Fruit fly (Drosophila melanogaster) whole organism, embryonic: ENCODE results near the gene CG4709.

Source experiments
- Bdp1 ChIP-seq: fragments of 200-800 bp; sonication (Bioruptor generic); optimal IDR thresholded peaks from 3 replicates; lab custom pipeline; 2016; ENCODE audit warnings: missing biosample characterization, missing genetic modification characterization
- BtbVII ChIP-seq: fragments of 200-800 bp; sonication (Bioruptor generic); optimal IDR thresholded peaks from 3 replicates; lab custom pipeline; 2017; ENCODE audit warnings: missing biosample characterization, mild to moderate bottlenecking, missing genetic modification characterization
- CG12769 ChIP-seq: fragments of 200-800 bp; sonication (Bioruptor generic); optimal IDR thresholded peaks from 2 replicates; lab custom pipeline; 2019; ENCODE audit warnings: missing biosample characterization, mild to moderate bottlenecking, missing genetic modification characterization, moderate library complexity
- CG12942 ChIP-seq: fragments of 200-800 bp; sonication (Bioruptor generic); optimal IDR thresholded peaks from 3 replicates; lab custom pipeline; 2016; ENCODE audit warnings: missing biosample characterization, missing genetic modification characterization
- CG15011 ChIP-seq: fragments of 200-800 bp; sonication (Bioruptor generic); optimal IDR thresholded peaks from 3 replicates; lab custom pipeline; 2018; ENCODE audit warnings: missing biosample characterization, mild to moderate bottlenecking, missing genetic modification characterization
- CG15073 ChIP-seq: fragments of 200-800 bp; sonication (Bioruptor generic); optimal IDR thresholded peaks from 2 replicates; lab custom pipeline; 2016; ENCODE audit warnings: missing biosample characterization, missing genetic modification characterization
- CG1832 ChIP-seq: fragments of 200-800 bp; sonication (Bioruptor generic); optimal IDR thresholded peaks from 2 replicates; lab custom pipeline; 2017; ENCODE audit warnings: missing biosample characterization, mild to moderate bottlenecking, missing genetic modification characterization, inconsistent platforms
- CG2202 ChIP-seq: fragments of 200-800 bp; sonication (Bioruptor generic); optimal IDR thresholded peaks from 2 replicates; lab custom pipeline; 2018; ENCODE audit warnings: missing biosample characterization, mild to moderate bottlenecking, missing genetic modification characterization
- CG2678 ChIP-seq: fragments of 200-800 bp; sonication (Bioruptor generic); optimal IDR thresholded peaks from 3 replicates; lab custom pipeline; 2019; ENCODE audit warnings: missing biosample characterization, mild to moderate bottlenecking, missing genetic modification characterization, moderate library complexity
- CG3065 ChIP-seq: fragments of 200-800 bp; sonication (Bioruptor generic); optimal IDR thresholded peaks from 2 replicates; lab custom pipeline; 2016; ENCODE audit warnings: missing biosample characterization, missing genetic modification characterization
- CG32532 ChIP-seq: fragments of 200-800 bp; sonication (Bioruptor generic); IDR thresholded peaks from 2 replicates; pipeline ENCODE4 v1.3.6; 2022; ENCODE audit warnings: missing biosample characterization, missing genetic modification characterization
- CG4854 ChIP-seq: fragments of 200-800 bp; sonication (Bioruptor generic); optimal IDR thresholded peaks from 2 replicates; lab custom pipeline; 2016; ENCODE audit warnings: missing biosample characterization, missing genetic modification characterization, inconsistent platforms
- CG6254 ChIP-seq: fragments of 200-800 bp; sonication (Bioruptor generic); optimal IDR thresholded peaks from 3 replicates; lab custom pipeline; 2017; ENCODE audit warnings: mild to moderate bottlenecking, missing biosample characterization, missing genetic modification reagents, missing genetic modification characterization
- CG6813 ChIP-seq: fragments of 200-800 bp; sonication (Bioruptor generic); optimal IDR thresholded peaks from 2 replicates; lab custom pipeline; 2017; ENCODE audit warnings: missing biosample characterization, missing genetic modification characterization, mild to moderate bottlenecking, moderate library complexity, missing genetic modification reagents
- CG7357 ChIP-seq: fragments of 200-800 bp; sonication (Bioruptor generic); IDR thresholded peaks from 3 replicates; pipeline ENCODE4 v1.3.6; 2022; ENCODE audit warnings: missing biosample characterization, missing genetic modification characterization
- CG7745 ChIP-seq: fragments of 200-800 bp; sonication (Bioruptor generic); optimal IDR thresholded peaks from 2 replicates; lab custom pipeline; 2018; ENCODE audit warnings: missing biosample characterization, mild to moderate bottlenecking, missing genetic modification characterization, moderate library complexity
- CG8388 ChIP-seq: fragments of 200-800 bp; sonication (Bioruptor generic); optimal IDR thresholded peaks from 2 replicates; lab custom pipeline; 2019; ENCODE audit warnings: missing biosample characterization, mild to moderate bottlenecking, missing genetic modification characterization, moderate library complexity
- CG9609 ChIP-seq: fragments of 200-800 bp; sonication (Bioruptor generic); optimal IDR thresholded peaks from 3 replicates; lab custom pipeline; 2016; ENCODE audit warnings: missing biosample characterization, missing genetic modification characterization
- CG9876 ChIP-seq: fragments of 200-800 bp; sonication (Bioruptor generic); optimal IDR thresholded peaks from 2 replicates; lab custom pipeline; 2016; ENCODE audit warnings: missing biosample characterization, missing genetic modification characterization
- Dbx ChIP-seq: fragments of 200-800 bp; sonication (Bioruptor generic); IDR thresholded peaks from 3 replicates; pipeline ENCODE4 v1.3.6; 2022; ENCODE audit warnings: missing biosample characterization, missing genetic modification characterization
- HLH3B ChIP-seq: fragments of 200-800 bp; sonication (Bioruptor generic); IDR thresholded peaks from 2 replicates; pipeline ENCODE4 v1.3.6; 2022; ENCODE audit warnings: missing biosample characterization, missing genetic modification characterization
- HLH54F ChIP-seq: fragments of 200-800 bp; sonication (Bioruptor generic); optimal IDR thresholded peaks from 3 replicates; lab custom pipeline; 2016; ENCODE audit warnings: missing biosample characterization, missing genetic modification characterization
- Hr3 ChIP-seq: fragments of 200-800 bp; sonication (Bioruptor generic); optimal IDR thresholded peaks from 3 replicates; lab custom pipeline; 2016; ENCODE audit warnings: missing biosample characterization, missing genetic modification characterization
- Kr ChIP-seq: fragments of 200-800 bp; sonication (Bioruptor generic); optimal IDR thresholded peaks from 2 replicates; lab custom pipeline; 2017; ENCODE audit warnings: missing biosample characterization, mild to moderate bottlenecking, missing genetic modification characterization
- Max ChIP-seq: fragments of 200-800 bp; sonication (Bioruptor generic); optimal IDR thresholded peaks from 2 replicates; lab custom pipeline; 2016; ENCODE audit warnings: missing biosample characterization, mild to moderate bottlenecking, missing genetic modification characterization
- NC2β ChIP-seq: fragments of 200-800 bp; sonication (Bioruptor generic); optimal IDR thresholded peaks from 2 replicates; lab custom pipeline; 2016; ENCODE audit warnings: missing biosample characterization, missing genetic modification characterization
- Pdp1 ChIP-seq, 2 experiments: fragments of 200-800 bp; sonication (Bioruptor generic); optimal IDR thresholded peaks; 3 replicates each; lab custom pipeline; 2016; ENCODE audit warnings: missing biosample characterization in 2 of 2, missing genetic modification characterization in 2 of 2, mild to moderate bottlenecking in 1 of 2, moderate library complexity in 1 of 2
- Ptx1 ChIP-seq: fragments of 200-800 bp; sonication (Bioruptor generic); IDR thresholded peaks from 2 replicates; pipeline ENCODE4 v1.3.6; 2022; ENCODE audit warnings: missing biosample characterization, missing genetic modification characterization
- Scr ChIP-seq: fragments of 200-800 bp; sonication (Bioruptor generic); IDR thresholded peaks from 2 replicates; pipeline ENCODE4 v1.3.6; 2022; ENCODE audit warnings: missing biosample characterization, missing genetic modification characterization; ENCODE audit not compliant: partially characterized antibody
- Sin3A ChIP-seq: fragments of >200 bp; optimal IDR thresholded peaks from 2 replicates; lab custom pipeline; 2018
- ara ChIP-seq: fragments of 200-800 bp; sonication (Bioruptor generic); IDR thresholded peaks from 2 replicates; pipeline ENCODE4 v1.3.6; 2022; ENCODE audit warnings: missing biosample characterization, missing genetic modification characterization
- chn ChIP-seq: fragments of 200-800 bp; sonication (Bioruptor generic); optimal IDR thresholded peaks from 2 replicates; lab custom pipeline; 2016; ENCODE audit warnings: missing biosample characterization, missing genetic modification characterization
- corto ChIP-seq: fragments of 200-800 bp; sonication (Bioruptor generic); optimal IDR thresholded peaks from 2 replicates; lab custom pipeline; 2016; ENCODE audit warnings: missing biosample characterization, mild to moderate bottlenecking, missing genetic modification characterization, moderate library complexity
- crol ChIP-seq: fragments of 200-800 bp; sonication (Bioruptor generic); IDR thresholded peaks from 2 replicates; pipeline ENCODE4 v1.3.6; 2022; ENCODE audit warnings: missing biosample characterization, missing genetic modification characterization
- fd102C ChIP-seq: fragments of 200-800 bp; sonication (Bioruptor generic); optimal IDR thresholded peaks from 2 replicates; lab custom pipeline; 2018; ENCODE audit warnings: missing biosample characterization, mild to moderate bottlenecking, missing genetic modification characterization, moderate library complexity
- ftz-f1 ChIP-seq: fragments of 200-800 bp; sonication (Bioruptor generic); optimal IDR thresholded peaks from 2 replicates; lab custom pipeline; 2016; ENCODE audit warnings: missing biosample characterization, missing genetic modification characterization
- gfzf ChIP-seq: fragments of 200-800 bp; sonication (Bioruptor generic); optimal IDR thresholded peaks from 2 replicates; lab custom pipeline; 2016; ENCODE audit warnings: missing biosample characterization, mild to moderate bottlenecking, missing genetic modification characterization, moderate library complexity
- hbn ChIP-seq: fragments of 200-800 bp; sonication (Bioruptor generic); IDR thresholded peaks from 2 replicates; pipeline ENCODE4 v1.3.6; 2022; ENCODE audit warnings: missing biosample characterization, missing genetic modification characterization; ENCODE audit not compliant: partially characterized antibody
- jigr1 ChIP-seq: fragments of 200-800 bp; sonication (Bioruptor generic); IDR thresholded peaks from 3 replicates; pipeline ENCODE4 v1.3.6; 2022; ENCODE audit warnings: missing biosample characterization, missing genetic modification characterization
- kah ChIP-seq: fragments of 200-800 bp; sonication (Bioruptor generic); optimal IDR thresholded peaks from 2 replicates; lab custom pipeline; 2018; ENCODE audit warnings: missing biosample characterization, mild to moderate bottlenecking, missing genetic modification characterization
- lab ChIP-seq: fragments of 200-800 bp; sonication (Bioruptor generic); optimal IDR thresholded peaks from 3 replicates; lab custom pipeline; 2017; ENCODE audit warnings: missing biosample characterization, missing genetic modification characterization, mild to moderate bottlenecking, moderate library complexity, missing genetic modification reagents
- nerfin-2 ChIP-seq: fragments of 200-800 bp; sonication (Bioruptor generic); IDR thresholded peaks from 2 replicates; pipeline ENCODE4 v1.3.6; 2022; ENCODE audit warnings: missing biosample characterization, missing genetic modification characterization; ENCODE audit not compliant: partially characterized antibody
- nom ChIP-seq: fragments of 200-800 bp; sonication (Bioruptor generic); optimal IDR thresholded peaks from 2 replicates; lab custom pipeline; 2017; ENCODE audit warnings: missing biosample characterization, missing genetic modification characterization, mild to moderate bottlenecking, moderate library complexity, missing genetic modification reagents
- pfk ChIP-seq: fragments of 200-800 bp; sonication (Bioruptor generic); optimal IDR thresholded peaks from 2 replicates; lab custom pipeline; 2018; ENCODE audit warnings: missing biosample characterization, mild to moderate bottlenecking, missing genetic modification characterization, moderate library complexity
- shn ChIP-seq: fragments of 200-800 bp; sonication (Bioruptor generic); optimal IDR thresholded peaks from 3 replicates; lab custom pipeline; 2016; ENCODE audit warnings: missing biosample characterization, missing genetic modification characterization
- ssp ChIP-seq: fragments of 200-800 bp; sonication (Bioruptor generic); IDR thresholded peaks from 2 replicates; pipeline ENCODE4 v1.3.6; 2022; ENCODE audit warnings: missing biosample characterization, missing genetic modification characterization
- stc ChIP-seq: fragments of 200-800 bp; sonication (Bioruptor generic); IDR thresholded peaks from 2 replicates; pipeline ENCODE4 v1.3.6; 2022; ENCODE audit warnings: missing biosample characterization, missing genetic modification characterization
- unc-4 ChIP-seq: fragments of 200-800 bp; sonication (Bioruptor generic); IDR thresholded peaks from 2 replicates; pipeline ENCODE4 v1.3.6; 2022; ENCODE audit warnings: missing biosample characterization, missing genetic modification characterization; ENCODE audit not compliant: partially characterized antibody
- yki ChIP-seq: fragments of >200 bp; optimal IDR thresholded peaks from 3 replicates; lab custom pipeline; 2018

CG4709 gene

DNA sequence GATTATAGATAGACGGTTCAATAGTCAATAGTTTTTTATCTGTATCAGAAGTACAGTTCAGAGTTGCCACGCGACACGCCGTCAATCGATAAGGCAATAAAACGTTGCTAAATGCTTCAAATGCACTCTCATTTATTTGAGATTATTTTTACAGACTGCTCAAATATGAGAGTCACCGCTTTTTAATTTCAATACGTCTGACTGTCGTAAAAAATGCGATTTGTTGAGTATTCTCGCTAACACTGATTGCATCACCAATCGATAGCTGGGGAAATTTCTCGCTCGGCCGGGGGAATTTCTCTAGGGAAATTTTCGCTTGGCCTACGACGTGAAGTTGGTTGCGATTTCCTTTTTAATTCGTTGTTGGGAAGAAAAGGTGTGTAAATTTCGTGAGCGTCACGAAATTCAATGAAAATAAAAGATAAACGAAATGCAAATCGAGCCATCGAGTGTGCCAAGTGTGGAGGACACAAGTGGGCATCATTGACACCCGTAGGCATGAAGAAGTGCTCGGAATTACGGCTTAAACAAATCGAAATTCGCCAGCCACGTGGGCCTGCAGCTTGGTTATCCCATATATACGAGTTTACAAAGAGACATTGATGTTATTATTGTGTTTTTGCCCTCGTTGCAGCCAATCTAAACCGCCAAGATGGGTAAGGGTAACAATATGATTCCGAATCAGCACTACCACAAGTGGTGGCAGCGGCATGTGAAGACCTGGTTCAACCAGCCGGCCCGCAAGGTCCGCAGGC lies 13.0 kb downstream of the CG4709 start, which contains the start of the genes Dref and RpL13 (continued):
- TF ChIP-seq CG9609 (peak; percentile 72), HLH54F (peak; percentile 80), CG1832 (no peak), CG15011 (peak; percentile 90), corto (GFP tag; lab: Kevin White, UChicago) (peak; percentile 77), CG3065 (peak; percentile 51), Bdp1 (GFP tag; lab: Kevin White, UChicago) (peak; percentile 64), Max (GFP tag; lab: Kevin White, UChicago) (peak; percentile 73), Ptx1 (GFP tag; lab: Robert Waterston, UW) (peak; percentile 69), Scr (GFP tag; lab: Robert Waterston, UW) (peak; percentile 85), CG12769 (no peak), CG9876 (GFP tag; lab: Kevin White, UChicago) (peak; percentile 71), Hr3 (GFP tag; lab: Kevin White, UChicago) (peak; percentile 55), Dbx (peak; percentile 77), CG4854 (GFP tag; lab: Kevin White, UChicago) (peak; percentile 86), CG7357 (GFP tag; lab: Robert Waterston, UW) (0 out of 3 replicates have a peak, but pooled peaks have one; percentile 41), shn (peak; percentile 82), CG6254 (GFP tag; lab: Kevin White, UChicago) (peak; percentile 79), chn (GFP tag; lab: Kevin White, UChicago) (peak; percentile 64), CG6813 (GFP tag; lab: Kevin White, UChicago) (peak; percentile 93), crol (GFP tag; lab: Robert Waterston, UW) (peak; percentile 43), jigr1 (GFP tag; lab: Robert Waterston, UW) (no peak), lab (GFP tag; lab: Kevin White, UChicago) (peak; percentile 96), Kr (GFP tag; lab: Kevin White, UChicago) (peak; percentile 12), Sin3A (lab: Kevin White, UChicago) (peak; percentile 83), CG8388 (GFP tag; lab: Kevin White, UChicago) (peak; percentile 76), ftz-f1 (GFP tag; lab: Kevin White, UChicago) (peak; percentile 54), nom (peak; percentile 92), ssp (GFP tag; lab: Robert Waterston, UW) (peak; percentile 49; the same call in 1 of the 2 replicates), CG7745 (tag; lab: Kevin White, UChicago) (peak; percentile 81), CG12942 (GFP tag; lab: Kevin White, UChicago) (peak; percentile 69), gfzf (GFP tag; lab: Kevin White, UChicago) (peak; percentile 47), CG15073 (no peak), fd102C (peak; percentile 85), stc (GFP tag; lab: Robert Waterston, UW) (peak; percentile 75), hbn (GFP tag; lab: Robert Waterston, UW) (peak; percentile 67), yki (lab: Kevin White, UChicago) (no peak), BtbVII (GFP tag; lab: Kevin White, UChicago) (peak; percentile 94), kah (peak; percentile 90), NC2β (GFP tag; lab: Kevin White, UChicago) (peak; percentile 95), ara (GFP tag; lab: Robert Waterston, UW) (peak; percentile 75), Pdp1 (GFP tag; optimal IDR thresholded peaks at IDR 0.05; lab: Kevin White, UChicago) (peak; percentile 79 to 99), CG32532 (GFP tag; lab: Robert Waterston, UW) (peak; percentile 81), pfk (GFP tag; lab: Kevin White, UChicago) (peak; percentile 85), HLH3B (GFP tag; lab: Robert Waterston, UW) (peak; percentile 52; the same call in 1 of the 2 replicates), nerfin-2 (GFP tag; lab: Robert Waterston, UW) (peak; percentile 83), CG2202 (peak; percentile 79), CG2678 (peak; percentile 86), unc-4 (GFP tag; lab: Robert Waterston, UW) (peak; percentile 73)
